Worm (Caenorhabditis elegans) whole organism, L2 larva: ENCODE results near the gene Y37D8A.4.

ENCODE experiments used
- C34F6.9 ChIP-seq: fragments of 150-350 bp; optimal IDR thresholded peaks from 2 replicates; lab custom pipeline; 2014; ENCODE audit warnings: missing biosample characterization, missing genetic modification characterization
- F13H6.1 ChIP-seq: sonication (generic microtip); optimal IDR thresholded peaks from 2 replicates; lab custom pipeline; 2016; ENCODE audit warnings: missing genetic modification characterization, missing compliant biosample characterization
- R02D3.7 ChIP-seq: fragments of 150-350 bp; optimal IDR thresholded peaks from 2 replicates; lab custom pipeline; 2014; ENCODE audit warnings: missing biosample characterization, missing genetic modification characterization
- Y55F3AM.14 ChIP-seq: fragments of 200-800 bp; sonication (Bioruptor generic); optimal IDR thresholded peaks from 2 replicates; lab custom pipeline; 2018; ENCODE audit warnings: mild to moderate bottlenecking, missing genetic modification characterization, missing compliant biosample characterization
- ZK546.5 ChIP-seq: sonication (generic microtip); optimal IDR thresholded peaks from 2 replicates; lab custom pipeline; 2017; ENCODE audit warnings: missing biosample characterization, missing genetic modification characterization
- alr-1 ChIP-seq: fragments of 150-350 bp; optimal IDR thresholded peaks from 2 replicates; lab custom pipeline; 2014; ENCODE audit warnings: missing biosample characterization, missing genetic modification characterization
- aly-2 ChIP-seq: fragments of 150-350 bp; optimal IDR thresholded peaks from 2 replicates; lab custom pipeline; 2014; ENCODE audit warnings: missing biosample characterization, missing genetic modification characterization
- ama-1 ChIP-seq: fragments of 150-350 bp; optimal IDR thresholded peaks from 2 replicates; lab custom pipeline; 2018; ENCODE audit warnings: inconsistent platforms
- blmp-1 ChIP-seq: sonication (generic microtip); optimal IDR thresholded peaks from 2 replicates; lab custom pipeline; 2017; ENCODE audit warnings: missing genetic modification characterization, mild to moderate bottlenecking, missing compliant biosample characterization, antibody characterized with exemption, moderate library complexity; ENCODE audit not compliant: insufficient read depth
- ceh-82 ChIP-seq: fragments of 150-350 bp; optimal IDR thresholded peaks from 2 replicates; lab custom pipeline; 2014; ENCODE audit warnings: missing biosample characterization, missing genetic modification characterization
- crh-2 ChIP-seq: sonication (generic microtip); optimal IDR thresholded peaks from 2 replicates; lab custom pipeline; 2017; ENCODE audit warnings: missing biosample characterization, missing genetic modification characterization
- dmd-4 ChIP-seq: sonication (generic microtip); optimal IDR thresholded peaks from 2 replicates; lab custom pipeline; 2017; ENCODE audit warnings: missing biosample characterization, missing genetic modification characterization
- elt-1 ChIP-seq: fragments of 150-350 bp; optimal IDR thresholded peaks from 2 replicates; lab custom pipeline; 2014; ENCODE audit warnings: missing biosample characterization, missing genetic modification characterization
- elt-3 ChIP-seq: sonication (generic microtip); optimal IDR thresholded peaks from 2 replicates; lab custom pipeline; 2017; ENCODE audit warnings: missing biosample characterization, missing genetic modification characterization
- fos-1 ChIP-seq: fragments of 150-350 bp; optimal IDR thresholded peaks from 2 replicates; lab custom pipeline; 2014; ENCODE audit warnings: missing biosample characterization, missing genetic modification characterization
- gmeb-1 ChIP-seq: fragments of 150-350 bp; optimal IDR thresholded peaks from 2 replicates; lab custom pipeline; 2014; ENCODE audit warnings: missing biosample characterization, missing genetic modification characterization
- lin-11 ChIP-seq: fragments of 150-350 bp; sonication (generic microtip); optimal IDR thresholded peaks from 2 replicates; lab custom pipeline; 2014; ENCODE audit warnings: missing biosample characterization, missing genetic modification characterization, inconsistent platforms, mixed read lengths
- lin-13 ChIP-seq: fragments of 150-350 bp; optimal IDR thresholded peaks from 2 replicates; lab custom pipeline; 2014; ENCODE audit warnings: missing biosample characterization, missing genetic modification reagents, missing genetic modification characterization
- lin-39 ChIP-seq: fragments of 150-350 bp; optimal IDR thresholded peaks from 2 replicates; lab custom pipeline; 2014; ENCODE audit warnings: missing biosample characterization, missing genetic modification reagents, missing genetic modification characterization
- lsy-2 ChIP-seq, 2 experiments: fragments of 150-350 bp in 1 of 2; sonication (generic microtip) in 1 of 2; optimal IDR thresholded peaks; 2 replicates each; lab custom pipeline; 2014 to 2017; ENCODE audit warnings: missing biosample characterization in 2 of 2, missing genetic modification characterization in 2 of 2
- mbf-1 ChIP-seq: sonication (generic microtip); optimal IDR thresholded peaks from 2 replicates; lab custom pipeline; 2017; ENCODE audit warnings: missing biosample characterization, missing genetic modification characterization
- mdl-1 ChIP-seq, 2 experiments: fragments of 150-350 bp in 1 of 2; sonication (generic microtip) in 1 of 2; optimal IDR thresholded peaks; 2 replicates each; lab custom pipeline; 2017; ENCODE audit warnings: missing biosample characterization in 2 of 2, missing genetic modification characterization in 2 of 2
- nhr-10 ChIP-seq: sonication (generic microtip); optimal IDR thresholded peaks from 2 replicates; lab custom pipeline; 2017; ENCODE audit warnings: missing biosample characterization, missing genetic modification characterization
- nhr-12 ChIP-seq: fragments of 150-350 bp; optimal IDR thresholded peaks from 2 replicates; lab custom pipeline; 2014; ENCODE audit warnings: missing biosample characterization, missing genetic modification characterization
- nhr-129 ChIP-seq: fragments of 150-350 bp; optimal IDR thresholded peaks from 2 replicates; lab custom pipeline; 2014; ENCODE audit warnings: missing biosample characterization, missing genetic modification characterization
- nhr-21 ChIP-seq: fragments of 150-350 bp; optimal IDR thresholded peaks from 2 replicates; lab custom pipeline; 2014; ENCODE audit warnings: missing biosample characterization, missing genetic modification characterization
- nhr-23 ChIP-seq: fragments of 150-350 bp; optimal IDR thresholded peaks from 2 replicates; lab custom pipeline; 2014; ENCODE audit warnings: missing biosample characterization, missing genetic modification reagents, missing genetic modification characterization
- nhr-6 ChIP-seq: fragments of 150-350 bp; optimal IDR thresholded peaks from 2 replicates; lab custom pipeline; 2014; ENCODE audit warnings: missing biosample characterization, missing genetic modification characterization
- peb-1 ChIP-seq: fragments of 150-350 bp; optimal IDR thresholded peaks from 2 replicates; lab custom pipeline; 2014; ENCODE audit warnings: missing biosample characterization, missing genetic modification characterization
- sem-4 ChIP-seq: fragments of 150-350 bp; optimal IDR thresholded peaks from 2 replicates; lab custom pipeline; 2014; ENCODE audit warnings: missing biosample characterization, missing genetic modification reagents, missing genetic modification characterization
- skn-1 ChIP-seq: sonication (generic microtip); optimal IDR thresholded peaks from 2 replicates; lab custom pipeline; 2017; ENCODE audit warnings: missing biosample characterization, missing genetic modification characterization
- sma-3 ChIP-seq: sonication (generic microtip); optimal IDR thresholded peaks from 2 replicates; lab custom pipeline; 2016; ENCODE audit warnings: missing genetic modification reagents, missing genetic modification characterization, missing compliant biosample characterization
- snpc-4 ChIP-seq: fragments of 150-350 bp; optimal IDR thresholded peaks from 2 replicates; lab custom pipeline; 2014; ENCODE audit warnings: missing biosample characterization, missing genetic modification characterization
- unc-55 ChIP-seq: fragments of 150-350 bp; sonication (generic microtip); optimal IDR thresholded peaks from 3 replicates; lab custom pipeline; 2014; ENCODE audit warnings: missing biosample characterization, missing genetic modification reagents, missing genetic modification characterization
- unc-62 ChIP-seq: fragments of 150-350 bp; optimal IDR thresholded peaks from 2 replicates; lab custom pipeline; 2014; ENCODE audit warnings: missing biosample characterization, missing genetic modification reagents, missing genetic modification characterization
- zag-1 ChIP-seq: fragments of 150-350 bp; optimal IDR thresholded peaks from 2 replicates; lab custom pipeline; 2014; ENCODE audit warnings: missing biosample characterization, missing genetic modification characterization
- ztf-1 ChIP-seq: fragments of 200-800 bp; sonication (Bioruptor generic); conservative IDR thresholded peaks from 2 replicates; pipeline ENCODE4 v1.3.6; 2022; ENCODE audit warnings: missing genetic modification characterization, missing compliant biosample characterization
- ztf-11 ChIP-seq: sonication (generic microtip); optimal IDR thresholded peaks from 2 replicates; lab custom pipeline; 2017; ENCODE audit warnings: missing biosample characterization, missing genetic modification characterization
- ztf-4 ChIP-seq: fragments of 150-350 bp; optimal IDR thresholded peaks from 2 replicates; lab custom pipeline; 2014; ENCODE audit warnings: missing biosample characterization, missing genetic modification characterization

Gene Y37D8A.4

DNA sequence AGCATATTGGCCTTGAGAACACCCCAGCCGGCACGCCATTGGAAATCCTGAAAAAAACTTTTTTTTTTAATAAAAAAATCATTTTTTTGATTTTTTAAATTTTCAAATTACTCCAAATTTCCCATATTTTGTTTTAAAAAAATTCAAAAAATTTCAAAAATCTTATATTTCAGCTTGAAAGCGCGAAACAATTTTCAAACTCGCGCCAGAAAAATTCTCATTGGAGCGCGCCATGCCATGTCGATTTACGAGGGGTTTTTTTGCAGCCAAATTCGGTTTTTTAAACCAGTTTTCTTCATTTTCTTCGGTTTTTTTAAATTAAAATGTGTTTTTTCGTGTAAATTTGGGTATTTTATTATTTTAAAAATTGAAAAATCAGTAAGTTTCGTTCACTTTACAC lies 19.6 kb downstream of the Y37D8A.4 start:
- TF ChIP-seq R02D3.7 (tag; lab: Kevin White, UChicago) (no peak), C34F6.9 (no peak), skn-1 (tag; lab: Kevin White, UChicago) (no peak), ZK546.5 (tag; lab: Kevin White, UChicago) (no peak), mdl-1 (tag; optimal IDR thresholded peaks at IDR 0.05; lab: Kevin White, UChicago) (no peak), gmeb-1 (tag; lab: Kevin White, UChicago) (no peak), peb-1 (no peak), elt-3 (tag; lab: Kevin White, UChicago) (no peak), ztf-1 (GFP tag; lab: Robert Waterston, UW) (no peak), zag-1 (no peak), ceh-82 (tag; lab: Kevin White, UChicago) (no peak), sma-3 (GFP tag; lab: Kevin White, UChicago) (no peak), blmp-1 (tag; lab: Kevin White, UChicago) (no peak), snpc-4 (tag; lab: Kevin White, UChicago) (no peak), lin-39 (no peak), sem-4 (tag; lab: Kevin White, UChicago) (no peak), Y55F3AM.14 (GFP tag; lab: Kevin White, UChicago) (no peak), nhr-6 (no peak), nhr-10 (tag; lab: Kevin White, UChicago) (no peak)

DNA sequence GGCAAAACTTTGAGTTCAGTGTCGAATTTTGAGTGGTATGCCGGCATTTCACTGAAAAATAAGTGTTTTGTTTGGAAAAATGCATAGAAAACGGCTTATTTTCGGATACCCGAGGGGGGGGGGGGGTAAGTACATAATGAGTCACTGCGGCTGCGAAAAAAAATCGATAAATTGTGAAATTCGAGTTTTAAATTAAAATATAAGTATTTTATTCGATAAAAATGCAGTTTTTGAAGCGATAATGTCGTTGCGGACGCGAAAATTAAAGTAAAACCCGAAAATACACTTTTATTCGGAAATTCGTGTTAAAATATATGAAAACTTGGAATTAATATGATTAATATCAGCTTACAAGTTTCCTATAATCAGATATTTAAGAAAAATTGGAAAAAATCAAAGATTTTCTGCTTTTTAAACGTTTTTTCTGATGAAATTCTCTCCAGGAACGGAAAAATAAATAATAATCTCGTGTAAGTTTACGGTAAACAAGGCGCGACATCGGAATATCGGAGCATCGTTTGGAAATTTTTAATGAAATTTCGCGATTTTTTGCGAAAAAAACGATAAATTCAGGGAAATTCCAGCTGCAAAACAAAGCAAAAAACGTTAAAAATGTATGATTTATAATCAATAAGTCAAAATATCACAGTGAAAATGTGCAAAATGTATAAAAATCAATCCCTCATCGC lies 20.6 kb downstream of the Y37D8A.4 start, which contains the start of gene arx-5:
arx-5 (minus strand) TSS at position 51 of the 689 bp plus-strand sequence.
- TF ChIP-seq R02D3.7 (tag; lab: Kevin White, UChicago) (peak; percentile 86), zag-1 (no peak), unc-55 (GFP tag; lab: Kevin White, UChicago) (peak; percentile 32), lin-39 (no peak), nhr-23 (no peak), mbf-1 (tag; lab: Kevin White, UChicago) (no peak), blmp-1 (tag; lab: Kevin White, UChicago) (no peak), sma-3 (GFP tag; lab: Kevin White, UChicago) (no peak), lin-13 (no peak), mdl-1 (tag; optimal IDR thresholded peaks at IDR 0.05; lab: Kevin White, UChicago) (no peak), F13H6.1 (tag; lab: Kevin White, UChicago) (no peak), nhr-21 (tag; lab: Kevin White, UChicago) (no peak), aly-2 (no peak), ama-1 (peak; percentile 11), nhr-12 (tag; lab: Kevin White, UChicago) (no peak), ceh-82 (tag; lab: Kevin White, UChicago) (no peak), lsy-2 (tag; optimal IDR thresholded peaks at IDR 0.05; lab: Kevin White, UChicago) (peak; percentile 19 to 44), ztf-4 (no peak), gmeb-1 (tag; lab: Kevin White, UChicago) (peak; percentile 31), fos-1 (tag; lab: Kevin White, UChicago) (no peak), C34F6.9 (peak; percentile 33), ZK546.5 (tag; lab: Kevin White, UChicago) (no peak), elt-3 (tag; lab: Kevin White, UChicago) (no peak), nhr-129 (tag; lab: Kevin White, UChicago) (no peak), ztf-11 (no peak), elt-1 (tag; lab: Kevin White, UChicago) (no peak), sem-4 (tag; lab: Kevin White, UChicago) (peak; percentile 4), unc-62 (GFP tag; lab: Kevin White, UChicago) (no peak), Y55F3AM.14 (GFP tag; lab: Kevin White, UChicago) (no peak)

ce11 chrIII:12813193-12813592 lies 25.6 kb downstream of the Y37D8A.4 start, which contains the start of gene BE10.4:
Gene BE10.4, plus strand, starts transcription at chrIII:12813493.
- TF ChIP-seq nhr-6 (no peak), crh-2 (tag; lab: Kevin White, UChicago) (no peak), alr-1 (tag; lab: Kevin White, UChicago) (no peak), unc-55 (GFP tag; lab: Kevin White, UChicago) (no peak), ztf-4 (no peak), lin-13 (no peak), Y55F3AM.14 (GFP tag; lab: Kevin White, UChicago) (no peak), dmd-4 (no peak), F13H6.1 (tag; lab: Kevin White, UChicago) (no peak), nhr-10 (tag; lab: Kevin White, UChicago) (no peak), ama-1 (no peak), ceh-82 (tag; lab: Kevin White, UChicago) (no peak), nhr-129 (tag; lab: Kevin White, UChicago) (no peak), nhr-23 (no peak), sem-4 (tag; lab: Kevin White, UChicago) (no peak), lin-11 (tag; lab: Kevin White, UChicago) (no peak)
